Fruit fly (Drosophila melanogaster): Measurements from ENCODE around the gene CG31778.
A peak's percentile ranks its signal among the peaks of the same experiment; 100 is the strongest.

CG31778 gene

dm6 chr2L:3681338-3681737 is 23.9 kb downstream of the CG31778 start:
- no peak for TF ChIP-seq CG17801 (GFP tag; optimal IDR thresholded peaks at IDR 0.05; ENCODE audit: partially characterized antibody)

dm6 chr2L:3675770-3676169 is 29.5 kb downstream of the CG31778 start:
- no peak for TF ChIP-seq CG17801 (GFP tag; optimal IDR thresholded peaks at IDR 0.05; ENCODE audit: partially characterized antibody)

- TF ChIP-seq CG17801 (GFP tag; optimal IDR thresholded peaks at IDR 0.05; ENCODE audit: partially characterized antibody): no peak
Measured at dm6 chr2L:3670481-3670880, 34.8 kb downstream of the CG31778 start, which contains the start of gene Sfp24Bc. Gene Sfp24Bc, minus strand, starts transcription at chr2L:3670581.

DNA sequence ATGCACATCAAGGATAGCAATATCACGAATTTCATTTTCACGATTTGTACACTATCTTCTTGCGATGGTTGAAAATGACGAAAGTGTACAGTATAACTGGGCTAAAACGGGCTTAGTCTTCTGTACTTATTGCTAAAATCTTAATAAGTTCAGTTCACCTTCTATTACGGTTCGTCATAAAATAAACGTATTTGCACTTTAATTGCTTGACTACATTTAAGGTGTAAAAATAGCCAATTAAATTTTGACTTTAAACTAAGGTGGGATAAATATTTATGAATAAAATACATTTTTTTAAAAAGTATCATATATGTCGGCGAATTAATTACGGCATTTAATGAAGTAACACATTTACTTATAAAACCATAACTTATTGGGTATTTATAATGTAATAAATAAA is 35.6 kb downstream of the CG31778 start, which contains the start of gene Sfp24Bb:
Gene Sfp24Bb (minus strand): TSS at position 101 of the 400 bp plus-strand sequence.
- TF ChIP-seq CG17801 (GFP tag; optimal IDR thresholded peaks at IDR 0.05; ENCODE audit: partially characterized antibody): no peak

dm6 chr2L:3669034-3669433 is 36.3 kb downstream of the CG31778 start, which contains the start of gene Sfp24Bd:
Gene Sfp24Bd, minus strand, starts transcription at chr2L:3669134.
- TF ChIP-seq CG17801 (GFP tag; optimal IDR thresholded peaks at IDR 0.05; ENCODE audit: partially characterized antibody): no peak

- no peak for TF ChIP-seq CG17801 (GFP tag; optimal IDR thresholded peaks at IDR 0.05; ENCODE audit: partially characterized antibody)
Measured at dm6 chr2L:3668451-3668850, 36.8 kb downstream of the CG31778 start, which contains the start of gene Sfp24Ba. Gene Sfp24Ba, minus strand, starts transcription at chr2L:3668551.

- no peak for TF ChIP-seq CG17801 (GFP tag; optimal IDR thresholded peaks at IDR 0.05; ENCODE audit: partially characterized antibody)
Measured at dm6 chr2L:3662307-3662795, 42.9 kb downstream of the CG31778 start, which contains the start of gene Drgx. Gene Drgx, plus strand, starts transcription at chr2L:3662745.

- no peak for TF ChIP-seq CG17801 (GFP tag; optimal IDR thresholded peaks at IDR 0.05; ENCODE audit: partially characterized antibody)
Measured at dm6 chr2L:3657349-3658142, 47.7 kb downstream of the CG31778 start.

- no peak for TF ChIP-seq CG17801 (GFP tag; optimal IDR thresholded peaks at IDR 0.05; ENCODE audit: partially characterized antibody)
Measured at dm6 chr2L:3656667-3657066, 48.6 kb downstream of the CG31778 start, which contains the start of gene for. Gene for, minus strand, starts transcription at chr2L:3656953.

DNA sequence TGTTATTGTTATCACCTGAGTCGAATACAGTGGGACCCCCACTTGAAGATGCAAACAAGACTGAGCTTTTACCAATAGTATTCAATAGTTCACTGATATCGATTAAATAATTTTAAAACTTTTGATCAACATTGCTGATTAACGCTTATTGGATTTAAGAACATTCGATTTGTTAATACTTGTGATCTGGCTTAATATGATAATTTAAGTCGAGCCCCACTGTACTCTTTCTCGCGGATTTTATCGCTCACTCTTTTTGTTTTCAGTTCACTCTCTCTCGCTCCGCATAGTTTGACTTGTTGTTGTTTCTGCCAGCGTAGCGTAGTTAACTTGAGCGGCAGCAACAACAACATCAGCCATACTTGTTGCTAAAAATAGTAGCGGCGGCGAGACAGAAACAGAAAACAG is 49.6 kb downstream of the CG31778 start:
- TF ChIP-seq CG17801 (GFP tag; optimal IDR thresholded peaks at IDR 0.05; ENCODE audit: partially characterized antibody): peak; percentile 98

DNA sequence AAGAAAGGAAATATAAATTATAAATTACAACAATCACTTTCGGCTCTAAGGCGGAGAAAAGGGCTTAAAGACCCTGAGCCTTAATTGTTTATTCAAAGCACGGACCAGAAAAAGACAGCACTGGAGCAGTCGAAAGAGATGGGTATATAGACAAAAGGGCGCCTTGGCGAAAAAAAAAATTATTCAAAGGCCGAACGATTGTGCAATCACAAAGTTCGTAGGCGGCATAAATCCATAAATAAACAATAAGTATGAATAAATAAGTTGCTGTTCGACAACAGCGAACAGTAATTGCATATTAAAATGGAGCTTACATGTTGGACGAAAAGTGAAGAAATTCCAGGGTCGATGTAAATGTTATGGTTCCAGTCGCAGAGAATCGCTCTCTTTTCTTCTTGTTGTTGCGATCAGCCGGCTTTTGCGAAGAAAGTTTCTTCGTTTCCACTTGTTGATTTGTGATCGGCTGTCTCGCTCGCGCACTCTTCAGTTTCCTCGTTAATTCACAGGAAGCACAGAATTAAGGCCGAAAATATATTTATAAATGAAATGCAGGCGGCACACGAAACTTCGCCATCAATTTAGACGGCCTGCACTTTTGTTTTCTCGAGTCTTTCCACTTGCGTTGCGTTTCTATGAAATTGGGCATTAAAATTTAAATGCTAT is 50.2 kb downstream of the CG31778 start:
- TF ChIP-seq CG17801 (GFP tag; optimal IDR thresholded peaks at IDR 0.05; ENCODE audit: partially characterized antibody): no peak

All from ovary, adult (tissue).